Fruit fly (Drosophila melanogaster): ENCODE measurements around the gene nmo.

The nmo gene

dm6 chr3L:8041461-8042110 lies 62.7 kb downstream of the nmo start (continued):
- TF ChIP-seq CG31627 (GFP tag; optimal IDR thresholded peaks at IDR 0.05): no peak
- no peak for TF ChIP-seq CG7368 (GFP tag; optimal IDR thresholded peaks at IDR 0.05)
- TF ChIP-seq CG6276 (GFP tag; optimal IDR thresholded peaks at IDR 0.05): peak; percentile 34
- TF ChIP-seq Ets96B (tag; optimal IDR thresholded peaks at IDR 0.05): peak; percentile 25
- peak; percentile 2 for TF ChIP-seq esn (GFP tag; optimal IDR thresholded peaks at IDR 0.05)
- peak; percentile 13 for TF ChIP-seq spab (GFP tag; optimal IDR thresholded peaks at IDR 0.05)
- no peak for TF ChIP-seq Sox102F (GFP tag; optimal IDR thresholded peaks at IDR 0.05)
- TF ChIP-seq cyc (GFP tag; optimal IDR thresholded peaks at IDR 0.05): no peak
- peak; percentile 14 for TF ChIP-seq pdm3 (GFP tag; optimal IDR thresholded peaks at IDR 0.05)
- TF ChIP-seq CG11902 (GFP tag; optimal IDR thresholded peaks at IDR 0.05): no peak
- peak; percentile 77 for TF ChIP-seq Eip78C (GFP tag)
- no peak for TF ChIP-seq Eip75B (GFP tag; optimal IDR thresholded peaks at IDR 0.05)
- no peak for TF ChIP-seq acj6 (GFP tag; optimal IDR thresholded peaks at IDR 0.05)
- TF ChIP-seq CG10631 (GFP tag; optimal IDR thresholded peaks at IDR 0.05): no peak
- TF ChIP-seq CG8319 (GFP tag; optimal IDR thresholded peaks at IDR 0.05): no peak
- no peak for TF ChIP-seq CG6792 (GFP tag; optimal IDR thresholded peaks at IDR 0.05)
- peak; percentile 16; the same call in 1 of the 2 replicates for TF ChIP-seq CG11294 (GFP tag; IDR thresholded peaks at IDR 0.05)
- TF ChIP-seq CG16779 (tag; optimal IDR thresholded peaks at IDR 0.05): no peak
- no peak for TF ChIP-seq CG6163 (GFP tag; IDR thresholded peaks at IDR 0.05)
- TF ChIP-seq CG32006 (GFP tag; optimal IDR thresholded peaks at IDR 0.05): peak; percentile 59
- peak; percentile 52 for TF ChIP-seq Lpt (GFP tag; optimal IDR thresholded peaks at IDR 0.05)
- TF ChIP-seq CG3919 (GFP tag; optimal IDR thresholded peaks at IDR 0.05): peak; percentile 57
- TF ChIP-seq CG4318 (GFP tag; optimal IDR thresholded peaks at IDR 0.05): peak; percentile 24
- peak; percentile 48 for TF ChIP-seq svp (GFP tag)
- TF ChIP-seq CG11762 (GFP tag; optimal IDR thresholded peaks at IDR 0.05; ENCODE audit: insufficient read depth): peak; percentile 6
- peak; percentile 22 for TF ChIP-seq OdsH (GFP tag; optimal IDR thresholded peaks at IDR 0.05)
- no peak for TF ChIP-seq lz (GFP tag; optimal IDR thresholded peaks at IDR 0.05)
- no peak for TF ChIP-seq Hr38 (GFP tag; optimal IDR thresholded peaks at IDR 0.05)
- TF ChIP-seq fkh (GFP tag; optimal IDR thresholded peaks at IDR 0.05): no peak
- TF ChIP-seq ss (GFP tag; optimal IDR thresholded peaks at IDR 0.05): no peak
- no peak for TF ChIP-seq Hr39 (GFP tag; optimal IDR thresholded peaks at IDR 0.05)
- TF ChIP-seq fd85E (GFP tag; optimal IDR thresholded peaks at IDR 0.05): no peak
- no peak for TF ChIP-seq Blimp-1 (GFP tag; optimal IDR thresholded peaks at IDR 0.05)
- TF ChIP-seq net (GFP tag; optimal IDR thresholded peaks at IDR 0.05): peak; percentile 9
- TF ChIP-seq CG15336 (GFP tag; IDR thresholded peaks at IDR 0.05): peak; percentile 70
- no peak for TF ChIP-seq CG34406 (GFP tag; optimal IDR thresholded peaks at IDR 0.05)
- TF ChIP-seq CG10669 (GFP tag; optimal IDR thresholded peaks at IDR 0.05): peak; percentile 9
- TF ChIP-seq CG9139 (GFP tag; optimal IDR thresholded peaks at IDR 0.05): no peak
- no peak for TF ChIP-seq dac (GFP tag; optimal IDR thresholded peaks at IDR 0.05)
- no peak for TF ChIP-seq Sox15 (GFP tag; optimal IDR thresholded peaks at IDR 0.05)

dm6 chr3L:8043622-8044021 lies 64.8 kb downstream of the nmo start:
- TF ChIP-seq CG3032 (tag; optimal IDR thresholded peaks at IDR 0.05): peak; percentile 1
- TF ChIP-seq CG8319 (GFP tag; optimal IDR thresholded peaks at IDR 0.05): no peak
- peak in 1 of 2 experiments; percentile 12 for TF ChIP-seq salr (GFP tag; optimal IDR thresholded peaks at IDR 0.05)
- TF ChIP-seq CG16779 (tag; optimal IDR thresholded peaks at IDR 0.05): no peak
- TF ChIP-seq net (GFP tag; optimal IDR thresholded peaks at IDR 0.05): peak; percentile 42
- TF ChIP-seq CG6276 (GFP tag; optimal IDR thresholded peaks at IDR 0.05): peak; percentile 40
- no peak for TF ChIP-seq Lpt (GFP tag; optimal IDR thresholded peaks at IDR 0.05)
- TF ChIP-seq Ets96B (tag; optimal IDR thresholded peaks at IDR 0.05): peak; percentile 35
- peak; percentile 35 for TF ChIP-seq Hr4 (GFP tag; optimal IDR thresholded peaks at IDR 0.05)
- peak; percentile 81 for TF ChIP-seq CG15336 (GFP tag; IDR thresholded peaks at IDR 0.05)
- TF ChIP-seq CG8119 (GFP tag; IDR thresholded peaks at IDR 0.05): peak; percentile 71; the same call in 2 of the 3 replicates
- no peak for TF ChIP-seq CG6854 (GFP tag; optimal IDR thresholded peaks at IDR 0.05)
- peak; percentile 30 for TF ChIP-seq Eip78C (GFP tag)
- TF ChIP-seq acj6 (GFP tag; optimal IDR thresholded peaks at IDR 0.05): peak; percentile 27
- no peak for TF ChIP-seq CG8632 (GFP tag; optimal IDR thresholded peaks at IDR 0.05)
- peak; percentile 18 for TF ChIP-seq OdsH (GFP tag; optimal IDR thresholded peaks at IDR 0.05)

All from whole organism, prepupa.